Worm (Caenorhabditis elegans) whole organism, mixed stage, embryonic: ENCODE data around the gene C33D3.5.

ENCODE experiments used
- blmp-1 ChIP-seq: fragments of 150-350 bp; optimal IDR thresholded peaks from 2 replicates; lab custom pipeline; 2014; ENCODE audit warnings: missing biosample characterization, missing genetic modification characterization
- lsy-2 ChIP-seq: fragments of 150-350 bp; optimal IDR thresholded peaks from 2 replicates; lab custom pipeline; 2014; ENCODE audit warnings: missing biosample characterization, missing genetic modification characterization
- mep-1 ChIP-seq: fragments of 150-350 bp; optimal IDR thresholded peaks from 2 replicates; lab custom pipeline; 2017; ENCODE audit warnings: missing biosample characterization, missing genetic modification reagents, missing genetic modification characterization, inconsistent platforms
- mls-2 ChIP-seq: sonication (generic microtip); optimal IDR thresholded peaks from 2 replicates; lab custom pipeline; 2016; ENCODE audit warnings: mild to moderate bottlenecking, missing genetic modification characterization, moderate library complexity, missing compliant biosample characterization
- nhr-12 ChIP-seq: fragments of 150-350 bp; optimal IDR thresholded peaks from 2 replicates; lab custom pipeline; 2014; ENCODE audit warnings: missing biosample characterization, missing genetic modification characterization
- unc-120 ChIP-seq: sonication (generic microtip); optimal IDR thresholded peaks from 2 replicates; lab custom pipeline; 2017; ENCODE audit warnings: missing genetic modification characterization, missing compliant biosample characterization; ENCODE audit not compliant: poor library complexity, severe bottlenecking
- unc-39 ChIP-seq: fragments of 150-350 bp; optimal IDR thresholded peaks from 2 replicates; lab custom pipeline; 2014; ENCODE audit warnings: missing biosample characterization, missing genetic modification characterization

DNA sequence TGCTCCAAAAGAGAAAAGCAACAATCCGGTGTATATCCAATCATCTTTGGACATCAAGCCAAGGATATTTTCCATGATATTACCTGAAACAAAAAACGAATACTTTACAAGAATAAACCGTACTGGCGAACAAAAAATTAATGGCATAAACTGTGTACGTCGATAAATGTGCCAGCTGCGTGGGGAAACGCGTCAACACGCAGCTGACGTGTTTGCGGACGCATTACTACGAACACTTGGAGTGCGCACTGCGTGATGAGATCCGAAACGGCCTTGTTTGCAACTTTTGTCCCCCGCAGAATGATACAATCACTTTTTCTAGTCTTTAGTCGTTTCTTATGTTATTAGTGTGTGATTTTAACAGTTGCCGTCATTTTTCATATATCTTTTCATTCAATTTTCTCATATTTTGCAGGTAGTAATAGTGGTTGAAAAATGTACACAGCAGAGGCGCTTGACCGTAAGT is 33.4 kb downstream of the C33D3.5 start, which contains the start of the genes mboa-7 and git-1:
- no peak for TF ChIP-seq unc-39 (tag; lab: Kevin White, UChicago)
- TF ChIP-seq mls-2 (tag; lab: Kevin White, UChicago) = peak; percentile 42
- TF ChIP-seq blmp-1 = no peak
- peak; percentile 2 for TF ChIP-seq lsy-2
- peak; percentile 68 for TF ChIP-seq mep-1 (tag; lab: Kevin White, UChicago)
- no peak for TF ChIP-seq nhr-12
- TF ChIP-seq unc-120 (tag; lab: Kevin White, UChicago) = peak; percentile 38
